Worm (Caenorhabditis elegans): Measurements from ENCODE around the gene fbxa-15.

The fbxa-15 gene

DNA sequence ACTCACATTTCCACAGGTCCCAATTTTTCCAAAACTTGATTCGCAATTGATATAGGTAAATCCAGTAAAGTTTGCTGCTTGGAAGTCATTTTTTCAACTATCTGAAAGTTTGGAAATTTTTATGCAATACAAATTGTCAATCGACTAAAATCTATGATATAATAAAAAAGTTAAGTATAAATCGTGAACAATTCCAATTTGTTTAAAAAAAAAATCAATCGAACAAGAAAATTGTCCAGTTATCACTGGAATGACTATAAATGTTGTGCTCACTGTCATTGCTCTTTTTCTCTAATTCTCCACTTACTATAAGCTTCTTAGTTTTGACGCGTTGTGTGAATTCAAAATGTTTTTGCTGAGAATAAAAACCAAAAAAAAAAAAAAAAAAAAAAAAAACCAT lies 52.3 kb downstream of the fbxa-15 start, which contains the start of gene fbxa-32:
Gene fbxa-32, minus strand, starts transcription at position 101 of the 400 bp plus-strand sequence.
- TF ChIP-seq daf-16 (GFP tag; optimal IDR thresholded peaks at IDR 0.05) (no peak), daf-16 (tag; optimal IDR thresholded peaks at IDR 0.05) (peak; percentile 44), tra-1 (GFP tag; IDR thresholded peaks at IDR 0.05) (no peak), pqm-1 (tag; optimal IDR thresholded peaks at IDR 0.05) (peak; percentile 15), nhr-28 (tag; optimal IDR thresholded peaks at IDR 0.05) (peak; percentile 25), lsy-2 (tag; optimal IDR thresholded peaks at IDR 0.05) (no peak), dmd-6 (GFP tag; IDR thresholded peaks at IDR 0.05) (0 out of 2 replicates have a peak, but pooled peaks have one; percentile 6), dve-1 (tag; optimal IDR thresholded peaks at IDR 0.05; ENCODE audit: insufficient read depth) (peak; percentile 48)

Measured in whole organism, L4 larva.